Worm (Caenorhabditis elegans) whole organism, L4 larva: Measurements from ENCODE around the gene srm-4.

Experiments
- D1046.2 ChIP-seq: fragments of 200-800 bp; sonication (Bioruptor generic); IDR thresholded peaks from 2 replicates; pipeline ENCODE4 v1.3.6; 2022; ENCODE audit warnings: missing genetic modification characterization, missing compliant biosample characterization
- T26A8.4 ChIP-seq: fragments of 200-800 bp; sonication (Bioruptor generic); IDR thresholded peaks from 2 replicates; pipeline ENCODE4 v1.3.6; 2022; ENCODE audit warnings: missing genetic modification characterization, missing compliant biosample characterization
- Y48G9A.11 ChIP-seq: fragments of 200-800 bp; sonication (Bioruptor generic); IDR thresholded peaks from 2 replicates; pipeline ENCODE4 v1.3.6; 2022; ENCODE audit warnings: missing genetic modification reagents, missing genetic modification characterization, missing compliant biosample characterization
- Y75B8A.6 ChIP-seq: fragments of 200-800 bp; sonication (Bioruptor generic); IDR thresholded peaks from 2 replicates; pipeline ENCODE4 v1.3.6; 2022; ENCODE audit warnings: missing genetic modification reagents, missing genetic modification characterization, missing compliant biosample characterization
- ZK546.5 ChIP-seq, 2 experiments: sonication (generic microtip); optimal IDR thresholded peaks; 2 replicates each; lab custom pipeline; 2017; ENCODE audit warnings: missing biosample characterization in 2 of 2, missing genetic modification characterization in 2 of 2
- aha-1 ChIP-seq: fragments of 150-350 bp; peaks from one replicate; lab custom pipeline; 2014; ENCODE audit warnings: missing biosample characterization, missing genetic modification characterization
- ama-1 ChIP-seq: fragments of 150-350 bp; optimal IDR thresholded peaks from 2 replicates; lab custom pipeline; 2014; ENCODE audit warnings: inconsistent platforms, mixed read lengths
- arid-1 ChIP-seq: fragments of 200-800 bp; sonication (Bioruptor generic); conservative IDR thresholded peaks from 2 replicates; pipeline ENCODE4 v1.3.6; 2022; ENCODE audit warnings: missing genetic modification reagents, missing genetic modification characterization, missing compliant biosample characterization
- ceh-28 ChIP-seq: fragments of 150-350 bp; optimal IDR thresholded peaks from 2 replicates; lab custom pipeline; 2014; ENCODE audit warnings: missing biosample characterization, missing genetic modification reagents, missing genetic modification characterization
- ceh-82 ChIP-seq: sonication (generic microtip); optimal IDR thresholded peaks from 2 replicates; lab custom pipeline; 2017; ENCODE audit warnings: missing biosample characterization, missing genetic modification characterization
- ces-1 ChIP-seq: fragments of 150-350 bp; sonication (generic microtip); optimal IDR thresholded peaks from 4 replicates; lab custom pipeline; 2014; ENCODE audit warnings: missing biosample characterization, missing genetic modification reagents, missing genetic modification characterization
- ctbp-1 ChIP-seq: fragments of 200-800 bp; sonication (Bioruptor generic); IDR thresholded peaks from 2 replicates; pipeline ENCODE4 v1.3.6; 2022; ENCODE audit warnings: missing genetic modification reagents, missing genetic modification characterization, missing compliant biosample characterization
- daf-12 ChIP-seq: fragments of 150-350 bp; optimal IDR thresholded peaks from 2 replicates; lab custom pipeline; 2014; ENCODE audit warnings: missing biosample characterization, missing genetic modification reagents, missing genetic modification characterization
- daf-16 ChIP-seq, 3 experiments: sonication (generic microtip); optimal IDR thresholded peaks; 2 replicates each; lab custom pipeline; 2016 to 2017; ENCODE audit warnings: missing genetic modification characterization in 3 of 3, missing genetic modification reagents in 3 of 3, mild to moderate bottlenecking in 2 of 3, missing compliant biosample characterization in 2 of 3, missing biosample characterization in 1 of 3, moderate library complexity in 1 of 3
- daf-19 ChIP-seq: fragments of 200-800 bp; sonication (Bioruptor generic); conservative IDR thresholded peaks from 2 replicates; pipeline ENCODE4 v1.3.6; 2022; ENCODE audit warnings: missing genetic modification characterization, missing compliant biosample characterization
- daf-8 ChIP-seq: fragments of 200-800 bp; sonication (Bioruptor generic); IDR thresholded peaks from 2 replicates; pipeline ENCODE4 v1.3.6; 2022; ENCODE audit warnings: missing genetic modification characterization, missing compliant biosample characterization
- dmd-9 ChIP-seq: fragments of 200-800 bp; sonication (Bioruptor generic); IDR thresholded peaks from 2 replicates; pipeline ENCODE4 v1.3.6; 2022; ENCODE audit warnings: missing genetic modification reagents, missing genetic modification characterization, missing compliant biosample characterization
- duxl-1 ChIP-seq: sonication (generic microtip); optimal IDR thresholded peaks from 2 replicates; lab custom pipeline; 2016; ENCODE audit warnings: mild to moderate bottlenecking, missing genetic modification characterization, moderate library complexity, missing compliant biosample characterization; ENCODE audit not compliant: poor library complexity
- egl-43 ChIP-seq: fragments of 200-800 bp; sonication (Bioruptor generic); IDR thresholded peaks from 2 replicates; pipeline ENCODE4 v1.3.6; 2022; ENCODE audit warnings: missing genetic modification reagents, missing genetic modification characterization, missing compliant biosample characterization
- gei-8 ChIP-seq: fragments of 200-800 bp; sonication (Bioruptor generic); optimal IDR thresholded peaks from 2 replicates; lab custom pipeline; 2018; ENCODE audit warnings: mild to moderate bottlenecking, missing genetic modification characterization, missing compliant biosample characterization
- hlh-11 ChIP-seq: fragments of 200-800 bp; sonication (Bioruptor generic); optimal IDR thresholded peaks from 2 replicates; lab custom pipeline; 2018; ENCODE audit warnings: mild to moderate bottlenecking, missing genetic modification characterization, missing compliant biosample characterization
- hlh-30 ChIP-seq: sonication (generic microtip); optimal IDR thresholded peaks from 2 replicates; lab custom pipeline; 2017; ENCODE audit warnings: antibody characterized with exemption, mild to moderate bottlenecking, missing genetic modification characterization, missing compliant biosample characterization; ENCODE audit not compliant: insufficient read depth
- lim-7 ChIP-seq: fragments of 200-800 bp; sonication (Bioruptor generic); IDR thresholded peaks from 2 replicates; pipeline ENCODE4 v1.3.6; 2022; ENCODE audit warnings: missing genetic modification characterization, missing compliant biosample characterization
- lin-13 ChIP-seq: fragments of 150-350 bp; optimal IDR thresholded peaks from 2 replicates; lab custom pipeline; 2014; ENCODE audit warnings: missing biosample characterization, missing genetic modification reagents, missing genetic modification characterization
- lin-38 ChIP-seq: fragments of 200-800 bp; sonication (Bioruptor generic); IDR thresholded peaks from 2 replicates; pipeline ENCODE4 v1.3.6; 2022; ENCODE audit warnings: missing genetic modification reagents, missing genetic modification characterization, missing compliant biosample characterization
- madf-9 ChIP-seq: fragments of 200-800 bp; sonication (Bioruptor generic); conservative IDR thresholded peaks from 2 replicates; pipeline ENCODE4 v1.3.6; 2022; ENCODE audit warnings: missing genetic modification reagents, missing genetic modification characterization, missing compliant biosample characterization
- mdt-29 ChIP-seq: fragments of 200-800 bp; sonication (Bioruptor generic); IDR thresholded peaks from 2 replicates; pipeline ENCODE4 v1.3.6; 2022; ENCODE audit warnings: missing genetic modification reagents, missing genetic modification characterization, missing compliant biosample characterization
- mxl-2 ChIP-seq: fragments of 200-800 bp; sonication (Bioruptor generic); conservative IDR thresholded peaks from 2 replicates; pipeline ENCODE4 v1.3.6; 2022; ENCODE audit warnings: missing genetic modification reagents, missing genetic modification characterization, missing compliant biosample characterization
- nhr-10 ChIP-seq: fragments of 150-350 bp; optimal IDR thresholded peaks from 2 replicates; lab custom pipeline; 2014; ENCODE audit warnings: missing biosample characterization, missing genetic modification characterization
- nhr-11 ChIP-seq: fragments of 150-350 bp; optimal IDR thresholded peaks from 2 replicates; lab custom pipeline; 2014; ENCODE audit warnings: missing biosample characterization, missing genetic modification characterization
- nhr-111 ChIP-seq: fragments of 200-800 bp; sonication (Bioruptor generic); optimal IDR thresholded peaks from 2 replicates; lab custom pipeline; 2018; ENCODE audit warnings: mild to moderate bottlenecking, missing genetic modification characterization, missing compliant biosample characterization
- nhr-237 ChIP-seq: sonication (generic microtip); optimal IDR thresholded peaks from 2 replicates; lab custom pipeline; 2017; ENCODE audit warnings: missing biosample characterization, missing genetic modification characterization
- nhr-28 ChIP-seq: fragments of 150-350 bp; optimal IDR thresholded peaks from 2 replicates; lab custom pipeline; 2014; ENCODE audit warnings: missing biosample characterization, missing genetic modification characterization
- nhr-6 ChIP-seq: fragments of 150-350 bp; optimal IDR thresholded peaks from 2 replicates; lab custom pipeline; 2014; ENCODE audit warnings: missing biosample characterization, missing genetic modification characterization
- nhr-77 ChIP-seq: fragments of 150-350 bp; optimal IDR thresholded peaks from 2 replicates; lab custom pipeline; 2014; ENCODE audit warnings: missing biosample characterization, missing genetic modification characterization
- pha-4 ChIP-seq, 2 experiments: fragments of 150-350 bp in 1 of 2; fragments of 200-800 bp in 1 of 2; sonication (Bioruptor generic) in 1 of 2; IDR thresholded peaks in 1 of 2; optimal IDR thresholded peaks in 1 of 2; 2 replicates each; pipeline versions ENCODE4 v1.3.6 to Lab custom; 2014 to 2022; ENCODE audit warnings: missing genetic modification characterization in 2 of 2, missing genetic modification reagents in 2 of 2, missing biosample characterization in 1 of 2, missing compliant biosample characterization in 1 of 2
- set-16 ChIP-seq: fragments of 200-800 bp; sonication (Bioruptor generic); IDR thresholded peaks from 2 replicates; pipeline ENCODE4 v1.3.6; 2022; ENCODE audit warnings: missing genetic modification reagents, missing genetic modification characterization, missing compliant biosample characterization
- skn-1 ChIP-seq: fragments of 150-350 bp; optimal IDR thresholded peaks from 2 replicates; lab custom pipeline; 2014; ENCODE audit warnings: missing biosample characterization, missing genetic modification characterization
- unc-39 ChIP-seq: sonication (generic microtip); optimal IDR thresholded peaks from 2 replicates; lab custom pipeline; 2017; ENCODE audit warnings: missing biosample characterization, missing genetic modification characterization
- unc-62 ChIP-seq, 3 experiments: fragments of 150-350 bp in 1 of 3; sonication (generic microtip); optimal IDR thresholded peaks in 2 of 3; peaks in 1 of 3; 1 replicate in 1 of 3; 2 replicates in 2 of 3; lab custom pipeline; 2014 to 2017; ENCODE audit warnings: missing biosample characterization in 3 of 3, missing genetic modification characterization in 3 of 3, missing genetic modification reagents in 3 of 3, missing genotype in 1 of 3
- vab-7 ChIP-seq: fragments of 200-800 bp; sonication (Bioruptor generic); IDR thresholded peaks from 2 replicates; pipeline ENCODE4 v1.3.6; 2022; ENCODE audit warnings: missing genetic modification reagents, missing genetic modification characterization, missing compliant biosample characterization
- zfp-3 ChIP-seq: fragments of 200-800 bp; sonication (Bioruptor generic); conservative IDR thresholded peaks from 2 replicates; pipeline ENCODE4 v1.3.6; 2022; ENCODE audit warnings: missing genetic modification reagents, missing genetic modification characterization, missing compliant biosample characterization

srm-4 gene

DNA sequence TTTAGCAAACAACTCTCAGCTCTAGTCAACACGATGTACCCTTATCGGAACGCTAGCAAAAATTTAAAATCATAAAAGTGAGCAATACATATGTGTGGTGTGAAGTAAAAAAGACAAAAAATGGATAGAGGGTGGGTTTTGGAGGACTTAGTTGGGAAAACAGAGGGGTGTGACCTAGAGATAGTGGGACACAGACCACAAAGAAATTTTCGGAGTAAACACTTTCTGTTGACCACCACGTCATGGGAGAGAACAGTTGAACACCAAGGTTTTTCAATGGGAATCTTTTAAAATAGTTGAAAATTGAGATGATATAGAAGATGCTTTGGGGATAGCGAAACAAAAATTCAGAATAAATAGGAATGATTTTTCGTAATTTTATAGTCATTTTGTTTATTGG lies 16.0 kb upstream of the srm-4 start:
- TF ChIP-seq nhr-28 (tag; lab: Kevin White, UChicago) (peak; percentile 20), lin-38 (GFP tag; lab: Robert Waterston, UW) (no peak), hlh-30 (tag; lab: Kevin White, UChicago) (peak; percentile 47), T26A8.4 (GFP tag; lab: Robert Waterston, UW) (no peak)
- TF ChIP-seq, all 104 proteins: peak for 2

DNA sequence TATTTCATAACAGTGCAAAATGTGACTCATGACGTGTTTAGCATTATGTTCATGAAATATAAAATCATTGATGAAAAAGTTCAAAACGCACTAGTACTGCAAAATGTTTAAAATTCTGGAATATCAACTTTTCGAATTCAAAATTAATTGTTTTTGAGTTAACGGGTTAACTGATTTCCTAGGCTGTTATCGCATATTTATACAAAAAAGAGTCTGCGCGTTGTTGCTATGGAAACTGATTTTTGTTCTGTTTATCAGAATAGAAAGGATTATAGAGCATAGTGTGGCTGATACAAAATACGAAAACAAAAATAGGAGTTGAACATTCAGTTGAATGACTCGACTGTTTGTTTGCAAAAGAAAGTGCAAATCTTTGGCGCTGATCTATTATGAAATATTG lies 15.6 kb upstream of the srm-4 start:
- no peak for TF ChIP-seq nhr-10
- TF ChIP-seq hlh-11 (tag; lab: Kevin White, UChicago): no peak
- peak; percentile 29 for TF ChIP-seq nhr-11 (tag; lab: Kevin White, UChicago)
- TF ChIP-seq, all 104 proteins: peak for 1

DNA sequence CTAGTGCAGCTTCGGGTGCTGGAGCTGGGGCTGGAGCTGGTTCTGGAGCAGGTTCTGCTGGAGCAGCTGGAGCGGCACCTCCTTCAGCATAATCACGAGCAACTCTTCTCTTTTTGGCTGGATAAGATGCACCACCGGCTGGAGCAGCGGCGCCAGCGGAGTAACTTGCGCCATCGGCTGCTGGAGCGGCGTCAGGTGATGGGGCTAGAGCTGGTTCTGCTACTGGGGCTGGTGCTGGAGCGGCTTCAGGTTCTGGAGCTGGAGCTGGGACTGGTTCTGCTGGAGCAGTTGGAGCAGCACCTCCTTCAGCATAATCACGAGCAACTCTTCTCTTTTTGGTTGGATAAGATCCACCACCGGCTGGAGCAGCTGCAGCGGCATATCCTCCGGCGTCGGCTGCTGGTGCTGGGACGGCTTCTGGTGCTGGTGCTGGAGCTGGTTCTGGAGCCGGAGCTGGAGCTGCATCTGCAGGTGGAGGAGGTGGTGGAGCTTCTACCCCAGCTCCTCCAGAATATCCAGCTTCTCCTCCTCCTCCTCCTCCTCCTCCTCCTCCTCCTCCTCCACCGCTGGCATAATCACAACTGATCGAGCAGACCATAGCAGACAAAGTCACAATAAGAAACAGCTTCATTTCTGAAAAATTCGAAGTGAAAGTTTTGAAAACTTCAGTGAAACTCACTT lies 14.0 kb upstream of the srm-4 start, which contains the start of gene F47B8.13:
Gene F47B8.13, minus strand, starts transcription at position 631 of the 681 bp plus-strand sequence.
- TF ChIP-seq D1046.2 (GFP tag; lab: Robert Waterston, UW) (0 out of 2 replicates have a peak, but pooled peaks have one; percentile 4), set-16 (peak; percentile 96), unc-39 (tag; lab: Kevin White, UChicago) (no peak), skn-1 (tag; lab: Kevin White, UChicago) (no peak), daf-12 (no peak), ces-1 (GFP tag; lab: Kevin White, UChicago) (no peak), ZK546.5 (tag; optimal IDR thresholded peaks at IDR 0.05; lab: Kevin White, UChicago) (no peak), egl-43 (GFP tag; lab: Robert Waterston, UW) (no peak), nhr-237 (no peak), unc-62 (GFP tag; optimal IDR thresholded peaks at IDR 0.05 in 1 of 2; lab: Kevin White, UChicago) (no peak), unc-62 (tag; optimal IDR thresholded peaks at IDR 0.05; lab: Kevin White, UChicago) (no peak), arid-1 (GFP tag; lab: Robert Waterston, UW) (no peak), aha-1 (tag; lab: Kevin White, UChicago) (peak; percentile 21), gei-8 (GFP tag; lab: Kevin White, UChicago) (no peak), Y48G9A.11 (no peak), lin-13 (GFP tag; lab: Kevin White, UChicago) (no peak), daf-19 (GFP tag; lab: Robert Waterston, UW) (no peak)

DNA sequence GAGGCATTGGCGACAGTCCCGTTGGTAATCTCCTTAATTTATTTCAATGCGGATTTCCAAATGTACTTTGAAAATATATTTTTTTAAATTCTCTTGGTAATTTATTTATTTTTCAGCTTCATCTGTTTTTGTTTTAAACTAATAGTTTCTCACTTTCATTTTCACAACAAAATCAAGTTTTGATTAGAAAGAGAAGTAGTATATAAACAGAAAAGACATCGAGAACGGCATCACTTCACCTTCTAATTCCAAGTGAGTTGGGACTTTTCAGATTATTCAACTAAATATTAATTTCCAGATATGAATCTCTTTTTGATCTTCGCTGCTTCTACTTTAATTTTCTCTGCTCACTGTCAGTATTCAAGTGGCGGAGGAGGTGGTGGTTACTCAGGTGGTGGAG lies 13.0 kb upstream of the srm-4 start, which contains the start of gene F47B8.14:
Gene F47B8.14, plus strand, starts transcription at position 301 of the 400 bp plus-strand sequence.
- TF ChIP-seq daf-16 (GFP tag; optimal IDR thresholded peaks at IDR 0.05; lab: Kevin White, UChicago) (no peak), daf-16 (tag; optimal IDR thresholded peaks at IDR 0.05; lab: Kevin White, UChicago) (no peak), nhr-111 (GFP tag; lab: Kevin White, UChicago) (no peak), ceh-28 (no peak), T26A8.4 (GFP tag; lab: Robert Waterston, UW) (no peak), daf-8 (no peak), nhr-77 (no peak), ctbp-1 (no peak), ceh-82 (tag; lab: Kevin White, UChicago) (no peak), duxl-1 (tag; lab: Kevin White, UChicago) (no peak), D1046.2 (GFP tag; lab: Robert Waterston, UW) (no peak), set-16 (no peak)

DNA sequence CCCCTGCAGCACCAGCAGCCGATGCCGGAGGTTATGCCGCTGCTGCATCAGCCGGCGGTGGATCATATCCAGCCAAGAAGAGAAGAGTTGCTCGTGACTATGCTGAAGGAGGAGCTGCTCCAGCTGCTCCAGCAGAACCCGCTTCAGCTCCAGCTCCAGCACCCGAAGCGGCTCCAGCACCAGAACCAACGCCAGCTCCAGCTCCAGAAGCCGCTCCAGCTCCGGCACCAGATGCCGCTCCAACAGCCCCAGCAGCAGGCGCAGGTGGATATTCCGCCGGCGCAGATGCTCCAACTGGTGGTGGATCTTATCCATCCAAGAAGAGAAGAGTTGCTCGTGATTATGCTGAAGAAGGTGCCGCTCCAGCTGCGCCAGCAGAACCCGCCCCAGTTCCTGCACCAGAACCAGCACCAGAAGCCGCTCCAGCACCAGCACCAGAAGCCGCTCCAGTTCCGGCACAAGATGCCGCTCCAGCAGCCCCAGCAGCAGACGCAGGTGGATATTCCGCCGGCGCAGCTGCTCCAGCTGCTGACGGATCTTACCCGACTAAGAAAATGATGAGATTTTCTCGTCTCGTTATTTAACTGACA lies 12.4 kb upstream of the srm-4 start:
- TF ChIP-seq vab-7 (no peak), madf-9 (no peak), mxl-2 (GFP tag; lab: Robert Waterston, UW) (no peak), dmd-9 (GFP tag; lab: Robert Waterston, UW) (peak; percentile 24; the same call in 1 of the 2 replicates), ama-1 (no peak), pha-4 (GFP tag; IDR thresholded peaks at IDR 0.05; lab: Robert Waterston, UW) (peak; percentile 33; the same call in 1 of the 2 replicates), pha-4 (tag; optimal IDR thresholded peaks at IDR 0.05; lab: Kevin White, UChicago) (no peak), nhr-6 (no peak), zfp-3 (GFP tag; lab: Robert Waterston, UW) (no peak), lim-7 (0 out of 2 replicates have a peak, but pooled peaks have one; percentile 55), Y75B8A.6 (GFP tag; lab: Robert Waterston, UW) (no peak), daf-8 (no peak), mdt-29 (no peak)
